Fruit fly (Drosophila melanogaster): ENCODE data around the gene Ilp4.

- TF ChIP-seq CG4318 (GFP tag; optimal IDR thresholded peaks at IDR 0.05), result no peak
- TF ChIP-seq achi (GFP tag; optimal IDR thresholded peaks at IDR 0.05), result peak; percentile 9
These were observed 41.9 kb downstream of the Ilp4 start for dm6 chr3L:9762036-9762597.

Data from whole organism, prepupa.